Worm (Caenorhabditis elegans): Measurements from ENCODE around the gene K09A9.6.

DNA sequence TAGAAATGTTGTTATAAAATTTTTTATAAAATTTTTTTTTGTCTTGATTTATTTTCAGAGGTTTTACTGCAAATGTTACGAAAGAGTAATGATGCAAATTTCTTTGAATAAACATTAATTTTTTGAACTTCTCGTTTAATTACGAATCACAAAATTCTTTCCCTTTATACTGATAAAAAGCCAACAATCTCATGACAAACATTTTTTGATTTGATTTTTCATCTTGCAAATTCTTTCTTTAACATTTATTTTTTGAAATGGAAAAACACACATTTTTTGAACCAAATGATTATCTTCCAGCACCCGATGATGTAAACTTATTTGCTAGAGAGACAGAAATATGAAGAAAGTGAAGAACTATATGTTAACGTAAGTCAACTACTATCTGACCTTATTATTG lies 43.2 kb downstream of the K09A9.6 start, which contains the start of gene K09E9.1:
- no peak for TF ChIP-seq sox-4 (tag; optimal IDR thresholded peaks at IDR 0.05)
- TF ChIP-seq elt-2 (tag; optimal IDR thresholded peaks at IDR 0.05) = no peak
- no peak for TF ChIP-seq ceh-19 (GFP tag; optimal IDR thresholded peaks at IDR 0.05)
- TF ChIP-seq unc-86 (tag; optimal IDR thresholded peaks at IDR 0.05) = no peak
